Worm (Caenorhabditis elegans) whole organism, L1 larva: ENCODE results near the gene srbc-57.
A peak's percentile ranks its signal among the peaks of the same experiment; 100 is the strongest.

ENCODE experiments used
- C04F5.9 ChIP-seq: sonication (generic microtip); optimal IDR thresholded peaks from 2 replicates; lab custom pipeline; 2016; ENCODE audit warnings: missing genetic modification characterization, missing compliant biosample characterization
- C34B4.2 ChIP-seq: sonication (generic microtip); optimal IDR thresholded peaks from 2 replicates; lab custom pipeline; 2017; ENCODE audit warnings: mild to moderate bottlenecking, missing genetic modification characterization, missing compliant biosample characterization
- F16B12.6 ChIP-seq: fragments of 150-350 bp; optimal IDR thresholded peaks from 2 replicates; lab custom pipeline; 2014; ENCODE audit warnings: missing biosample characterization, missing genetic modification characterization
- Y116A8C.19 ChIP-seq: sonication (generic microtip); optimal IDR thresholded peaks from 2 replicates; lab custom pipeline; 2016; ENCODE audit warnings: missing compliant biosample characterization, missing genetic modification characterization, borderline replicate concordance
- aha-1 ChIP-seq: fragments of 150-350 bp; optimal IDR thresholded peaks from 2 replicates; lab custom pipeline; 2014; ENCODE audit warnings: missing biosample characterization, missing genetic modification characterization
- ceh-82 ChIP-seq, 3 experiments: fragments of 150-350 bp in 1 of 3; sonication (generic microtip) in 2 of 3; optimal IDR thresholded peaks; 2 replicates each; lab custom pipeline; 2014 to 2017; ENCODE audit warnings: missing biosample characterization in 3 of 3, missing genetic modification characterization in 3 of 3
- ceh-88 ChIP-seq: fragments of 200-800 bp; sonication (Bioruptor generic); IDR thresholded peaks from 2 replicates; pipeline ENCODE4 v1.3.6; 2022; ENCODE audit warnings: missing genetic modification characterization, missing compliant biosample characterization
- ces-1 ChIP-seq: fragments of 150-350 bp; optimal IDR thresholded peaks from 2 replicates; lab custom pipeline; 2014; ENCODE audit warnings: missing biosample characterization, missing genetic modification reagents, missing genetic modification characterization
- dsc-1 ChIP-seq: sonication (generic microtip); optimal IDR thresholded peaks from 2 replicates; lab custom pipeline; 2016; ENCODE audit warnings: mild to moderate bottlenecking, missing genetic modification characterization, missing compliant biosample characterization
- efl-1 ChIP-seq, 4 experiments: fragments of 150-350 bp; optimal IDR thresholded peaks in 3 of 4; peaks in 1 of 4; 1 replicate in 1 of 4; 2 replicates in 3 of 4; lab custom pipeline; 2014; ENCODE audit warnings: missing biosample characterization in 2 of 4, missing genetic modification characterization in 2 of 4, missing genetic modification reagents in 2 of 4
- efl-3 ChIP-seq: fragments of 200-800 bp; sonication (Bioruptor generic); optimal IDR thresholded peaks from 2 replicates; lab custom pipeline; 2018; ENCODE audit warnings: mild to moderate bottlenecking, missing genetic modification characterization, missing compliant biosample characterization
- egl-27 ChIP-seq, 2 experiments: fragments of 150-350 bp in 1 of 2; sonication (generic microtip); optimal IDR thresholded peaks; 3 replicates each; lab custom pipeline; 2017 to 2018; ENCODE audit warnings: missing biosample characterization in 2 of 2, missing genetic modification characterization in 2 of 2, missing genetic modification reagents in 2 of 2
- elt-2 ChIP-seq: sonication (generic microtip); optimal IDR thresholded peaks from 2 replicates; lab custom pipeline; 2016; ENCODE audit warnings: missing genetic modification characterization, mild to moderate bottlenecking, inconsistent platforms, missing compliant biosample characterization, missing genetic modification reagents
- fkh-10 ChIP-seq: sonication (generic microtip); optimal IDR thresholded peaks from 2 replicates; lab custom pipeline; 2017; ENCODE audit warnings: missing biosample characterization, missing genetic modification reagents, missing genetic modification characterization
- hlh-17 ChIP-seq: fragments of 200-800 bp; sonication (Bioruptor generic); optimal IDR thresholded peaks from 2 replicates; lab custom pipeline; 2018; ENCODE audit warnings: missing genetic modification characterization, mild to moderate bottlenecking, missing compliant biosample characterization, moderate library complexity, borderline replicate concordance
- hpl-2 ChIP-seq: fragments of 150-350 bp; optimal IDR thresholded peaks from 2 replicates; lab custom pipeline; 2014; ENCODE audit warnings: missing biosample characterization, missing genetic modification reagents, missing genetic modification characterization
- irx-1 ChIP-seq: sonication (generic microtip); optimal IDR thresholded peaks from 2 replicates; lab custom pipeline; 2016; ENCODE audit warnings: missing genetic modification characterization, missing compliant biosample characterization
- isw-1 ChIP-seq: fragments of 200-800 bp; sonication (Bioruptor generic); IDR thresholded peaks from 2 replicates; pipeline ENCODE4 v1.3.6; 2022; ENCODE audit warnings: missing genetic modification characterization, missing compliant biosample characterization
- jun-1 ChIP-seq: fragments of 150-350 bp; optimal IDR thresholded peaks from 2 replicates; lab custom pipeline; 2014; ENCODE audit warnings: missing biosample characterization, missing genetic modification reagents, missing genetic modification characterization
- lin-14 ChIP-seq: fragments of 200-800 bp; sonication (Bioruptor generic); optimal IDR thresholded peaks from 2 replicates; lab custom pipeline; 2018; ENCODE audit warnings: mild to moderate bottlenecking, missing genetic modification characterization, moderate library complexity, missing compliant biosample characterization
- lin-35 ChIP-seq, 2 experiments: fragments of 150-350 bp; optimal IDR thresholded peaks; 2 replicates each; lab custom pipeline; 2014; ENCODE audit warnings: missing biosample characterization in 2 of 2, missing genetic modification characterization in 2 of 2, missing genetic modification reagents in 2 of 2
- lsy-2 ChIP-seq, 2 experiments: fragments of 150-350 bp; optimal IDR thresholded peaks; 2 replicates each; lab custom pipeline; 2014; ENCODE audit warnings: missing biosample characterization in 2 of 2, missing genetic modification characterization in 2 of 2
- mab-9 ChIP-seq: fragments of 200-800 bp; sonication (Bioruptor generic); IDR thresholded peaks from 2 replicates; pipeline ENCODE4 v1.3.6; 2022; ENCODE audit warnings: missing genetic modification reagents, missing genetic modification characterization, missing compliant biosample characterization
- mep-1 ChIP-seq: fragments of 150-350 bp; optimal IDR thresholded peaks from 2 replicates; lab custom pipeline; 2014; ENCODE audit warnings: missing biosample characterization, missing genetic modification characterization
- nhr-20 ChIP-seq: sonication (generic microtip); optimal IDR thresholded peaks from 2 replicates; lab custom pipeline; 2016; ENCODE audit warnings: mild to moderate bottlenecking, missing genetic modification characterization, missing compliant biosample characterization
- nhr-28 ChIP-seq: fragments of 150-350 bp; optimal IDR thresholded peaks from 2 replicates; lab custom pipeline; 2014; ENCODE audit warnings: missing biosample characterization, missing genetic modification characterization
- nhr-71 ChIP-seq: sonication (generic microtip); optimal IDR thresholded peaks from 2 replicates; lab custom pipeline; 2016; ENCODE audit warnings: mild to moderate bottlenecking, missing genetic modification characterization, moderate library complexity, missing compliant biosample characterization
- nhr-77 ChIP-seq: fragments of 150-350 bp; optimal IDR thresholded peaks from 2 replicates; lab custom pipeline; 2014; ENCODE audit warnings: missing biosample characterization, missing genetic modification characterization
- nhr-85 ChIP-seq: sonication (generic microtip); peaks from one replicate; lab custom pipeline; 2016; ENCODE audit warnings: missing genetic modification characterization, inconsistent platforms, missing compliant biosample characterization
- nhr-90 ChIP-seq: sonication (generic microtip); optimal IDR thresholded peaks from 2 replicates; lab custom pipeline; 2016; ENCODE audit warnings: mild to moderate bottlenecking, missing genetic modification characterization, missing compliant biosample characterization; ENCODE audit not compliant: poor library complexity
- pax-3 ChIP-seq: fragments of 200-800 bp; sonication (Bioruptor generic); optimal IDR thresholded peaks from 2 replicates; lab custom pipeline; 2018; ENCODE audit warnings: mild to moderate bottlenecking, missing genetic modification characterization, moderate library complexity, missing compliant biosample characterization
- pqm-1 ChIP-seq: sonication (generic microtip); optimal IDR thresholded peaks from 3 replicates; lab custom pipeline; 2017; ENCODE audit warnings: missing biosample characterization, missing genetic modification characterization
- skn-1 ChIP-seq: fragments of 150-350 bp; optimal IDR thresholded peaks from 2 replicates; lab custom pipeline; 2014; ENCODE audit warnings: missing biosample characterization, missing genetic modification characterization
- snpc-4 ChIP-seq: fragments of 150-350 bp; optimal IDR thresholded peaks from 2 replicates; lab custom pipeline; 2014; ENCODE audit warnings: missing biosample characterization, missing genetic modification characterization
- snu-23 ChIP-seq: sonication (generic microtip); optimal IDR thresholded peaks from 2 replicates; lab custom pipeline; 2016; ENCODE audit warnings: missing genetic modification characterization, missing compliant biosample characterization
- tbx-2 ChIP-seq: sonication (generic microtip); optimal IDR thresholded peaks from 2 replicates; lab custom pipeline; 2016; ENCODE audit warnings: missing genetic modification characterization, missing compliant biosample characterization
- tlp-1 ChIP-seq: fragments of 150-350 bp; optimal IDR thresholded peaks from 2 replicates; lab custom pipeline; 2014; ENCODE audit warnings: missing biosample characterization, missing genetic modification characterization
- unc-62 ChIP-seq: fragments of 150-350 bp; optimal IDR thresholded peaks from 2 replicates; lab custom pipeline; 2014; ENCODE audit warnings: missing biosample characterization, missing genetic modification reagents, missing genetic modification characterization
- unc-86 ChIP-seq: sonication (generic microtip); optimal IDR thresholded peaks from 2 replicates; lab custom pipeline; 2016; ENCODE audit warnings: missing genetic modification characterization, missing compliant biosample characterization
- unc-98 ChIP-seq: fragments of 200-800 bp; sonication (Bioruptor generic); IDR thresholded peaks from 2 replicates; pipeline ENCODE4 v1.3.6; 2022; ENCODE audit warnings: missing genetic modification characterization, missing compliant biosample characterization
- ztf-11 ChIP-seq, 2 experiments: sonication (generic microtip); optimal IDR thresholded peaks; 2 replicates each; lab custom pipeline; 2016 to 2017; ENCODE audit warnings: missing genetic modification characterization in 2 of 2, missing biosample characterization in 1 of 2, missing compliant biosample characterization in 1 of 2
- ztf-4 ChIP-seq: fragments of 150-350 bp; optimal IDR thresholded peaks from 2 replicates; lab custom pipeline; 2014; ENCODE audit warnings: missing biosample characterization, missing genetic modification characterization

Gene srbc-57

ce11 chrV:487980-488379, 19.6 kb upstream of the srbc-57 start:
- TF ChIP-seq C04F5.9 (tag; lab: Kevin White, UChicago) (no peak), pax-3 (tag; lab: Kevin White, UChicago) (no peak), C34B4.2 (tag; lab: Kevin White, UChicago) (no peak), mep-1 (tag; lab: Kevin White, UChicago) (no peak), nhr-77 (tag; lab: Kevin White, UChicago) (no peak), ceh-88 (GFP tag; lab: Robert Waterston, UW) (no peak), ceh-82 (tag; optimal IDR thresholded peaks at IDR 0.05; lab: Kevin White, UChicago) (no peak), aha-1 (no peak), elt-2 (tag; lab: Kevin White, UChicago) (no peak), efl-3 (no peak), snu-23 (GFP tag; lab: Kevin White, UChicago) (no peak), unc-86 (tag; lab: Kevin White, UChicago) (no peak), egl-27 (tag; optimal IDR thresholded peaks at IDR 0.05; lab: Kevin White, UChicago) (no peak), ztf-11 (tag; optimal IDR thresholded peaks at IDR 0.05; lab: Kevin White, UChicago) (no peak)

ce11 chrV:486684-487083, 18.3 kb upstream of the srbc-57 start, which contains the start of gene nhr-211:
TSS of gene nhr-211 (plus strand) at chrV:486984.
- TF ChIP-seq F16B12.6 (tag; lab: Kevin White, UChicago): no peak
- no peak for TF ChIP-seq lin-14
- no peak for TF ChIP-seq unc-98
- no peak for TF ChIP-seq unc-62 (GFP tag; lab: Kevin White, UChicago)
- no peak for TF ChIP-seq nhr-28
- TF ChIP-seq jun-1 (tag; lab: Kevin White, UChicago): no peak
- TF ChIP-seq C04F5.9 (tag; lab: Kevin White, UChicago): no peak
- no peak for TF ChIP-seq mab-9
- no peak for TF ChIP-seq skn-1 (tag; lab: Kevin White, UChicago)
- TF ChIP-seq aha-1: no peak
- TF ChIP-seq efl-1 (optimal IDR thresholded peaks at IDR 0.05; lab: Kevin White, UChicago): no peak
- no peak for TF ChIP-seq efl-1 (GFP tag; optimal IDR thresholded peaks at IDR 0.05 in 1 of 2; lab: Kevin White, UChicago)
- TF ChIP-seq ceh-82 (tag; optimal IDR thresholded peaks at IDR 0.05; lab: Kevin White, UChicago): no peak
- TF ChIP-seq hlh-17 (GFP tag; lab: Kevin White, UChicago): no peak
- TF ChIP-seq nhr-77 (tag; lab: Kevin White, UChicago): no peak
- no peak for TF ChIP-seq isw-1 (GFP tag; lab: Robert Waterston, UW)
- no peak for TF ChIP-seq nhr-90 (tag; lab: Kevin White, UChicago)

DNA sequence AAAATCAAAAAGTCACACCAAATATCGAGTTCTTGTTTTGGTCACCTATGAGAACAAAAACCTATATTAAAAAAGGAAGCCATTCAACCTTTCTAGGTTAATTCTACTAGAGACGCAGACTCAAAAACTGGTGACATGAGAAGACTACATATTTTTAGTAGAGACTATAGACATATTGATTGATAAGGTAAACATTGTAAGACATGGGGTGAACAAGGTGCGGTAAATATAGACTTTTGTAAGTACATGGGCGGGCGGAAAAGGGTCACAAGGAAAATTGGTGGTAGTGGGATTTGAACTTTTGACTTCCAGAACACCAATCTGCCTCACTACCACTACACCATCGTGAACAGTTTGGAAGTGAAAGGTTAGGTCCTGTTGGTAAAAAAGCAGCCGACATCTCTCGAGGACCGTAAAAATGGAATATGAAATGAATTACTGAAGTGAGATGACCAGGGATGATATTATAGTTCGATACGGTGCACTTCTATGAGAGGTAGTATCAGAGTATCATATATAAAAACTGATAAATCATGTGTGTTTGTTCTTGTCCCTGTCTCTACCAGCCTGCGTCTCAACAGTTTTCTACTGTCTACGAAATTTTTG, 16.0 kb upstream of the srbc-57 start, which contains the start of gene nhr-212:
nhr-212 (plus strand) TSS at position 573 of the 606 bp plus-strand sequence.
- TF ChIP-seq fkh-10: no peak
- no peak for TF ChIP-seq Y116A8C.19
- TF ChIP-seq lsy-2 (tag; optimal IDR thresholded peaks at IDR 0.05; lab: Kevin White, UChicago): peak in 1 of 2 experiments; percentile 3
- no peak for TF ChIP-seq irx-1
- peak; percentile 9 for TF ChIP-seq tbx-2 (tag; lab: Kevin White, UChicago)
- no peak for TF ChIP-seq C34B4.2 (tag; lab: Kevin White, UChicago)
- TF ChIP-seq nhr-71 (tag; lab: Kevin White, UChicago): peak; percentile 36
- no peak for TF ChIP-seq ces-1 (GFP tag; lab: Kevin White, UChicago)
- TF ChIP-seq nhr-20 (tag; lab: Kevin White, UChicago): peak; percentile 55
- peak; percentile 42 for TF ChIP-seq elt-2 (tag; lab: Kevin White, UChicago)
- no peak for TF ChIP-seq hlh-17 (GFP tag; lab: Kevin White, UChicago)
- TF ChIP-seq pqm-1 (tag; lab: Kevin White, UChicago): no peak
- peak; percentile 86 for TF ChIP-seq snpc-4 (tag; lab: Kevin White, UChicago)
- TF ChIP-seq ztf-4 (tag; lab: Kevin White, UChicago): no peak
- TF ChIP-seq nhr-85: peak; percentile 63
- peak; percentile 73 for TF ChIP-seq lin-14
- peak in 1 of 2 experiments; percentile 53 for TF ChIP-seq lin-35 (GFP tag; optimal IDR thresholded peaks at IDR 0.05; lab: Kevin White, UChicago)
- no peak for TF ChIP-seq tlp-1 (tag; lab: Kevin White, UChicago)
- TF ChIP-seq hpl-2: no peak
- peak; percentile 10 for TF ChIP-seq nhr-90 (tag; lab: Kevin White, UChicago)
- TF ChIP-seq egl-27 (tag; optimal IDR thresholded peaks at IDR 0.05; lab: Kevin White, UChicago): no peak
- no peak for TF ChIP-seq efl-1 (optimal IDR thresholded peaks at IDR 0.05; lab: Kevin White, UChicago)
- peak in 1 of 2 experiments; percentile 71 for TF ChIP-seq efl-1 (GFP tag; optimal IDR thresholded peaks at IDR 0.05 in 1 of 2; lab: Kevin White, UChicago)
- TF ChIP-seq snu-23 (GFP tag; lab: Kevin White, UChicago): peak; percentile 18
- no peak for TF ChIP-seq ceh-82 (tag; optimal IDR thresholded peaks at IDR 0.05; lab: Kevin White, UChicago)
- peak; percentile 57 for TF ChIP-seq nhr-77 (tag; lab: Kevin White, UChicago)
- no peak for TF ChIP-seq dsc-1 (tag; lab: Kevin White, UChicago)
